Worm (Caenorhabditis elegans) whole organism, L1 larva: ENCODE results near the gene scc-3.

Experiments
- ceh-90 ChIP-seq: sonication (generic microtip); optimal IDR thresholded peaks from 2 replicates; lab custom pipeline; 2016; ENCODE audit warnings: missing genetic modification characterization, missing compliant biosample characterization
- dsc-1 ChIP-seq: sonication (generic microtip); optimal IDR thresholded peaks from 2 replicates; lab custom pipeline; 2016; ENCODE audit warnings: mild to moderate bottlenecking, missing genetic modification characterization, missing compliant biosample characterization
- fos-1 ChIP-seq: fragments of 150-350 bp; optimal IDR thresholded peaks from 2 replicates; lab custom pipeline; 2014; ENCODE audit warnings: missing biosample characterization, missing genetic modification characterization
- nhr-237 ChIP-seq: fragments of 150-350 bp; optimal IDR thresholded peaks from 2 replicates; lab custom pipeline; 2014; ENCODE audit warnings: missing biosample characterization, missing genetic modification characterization
- nhr-84 ChIP-seq: sonication (generic microtip); optimal IDR thresholded peaks from 2 replicates; lab custom pipeline; 2017; ENCODE audit warnings: missing biosample characterization, missing genetic modification characterization
- snpc-4 ChIP-seq: fragments of 150-350 bp; optimal IDR thresholded peaks from 2 replicates; lab custom pipeline; 2014; ENCODE audit warnings: missing biosample characterization, missing genetic modification characterization
- unc-62 ChIP-seq: fragments of 150-350 bp; optimal IDR thresholded peaks from 2 replicates; lab custom pipeline; 2014; ENCODE audit warnings: missing biosample characterization, missing genetic modification reagents, missing genetic modification characterization
- ztf-11 ChIP-seq, 2 experiments: sonication (generic microtip); optimal IDR thresholded peaks; 2 replicates each; lab custom pipeline; 2016 to 2017; ENCODE audit warnings: missing genetic modification characterization in 2 of 2, missing biosample characterization in 1 of 2, missing compliant biosample characterization in 1 of 2

- no peak for TF ChIP-seq dsc-1
- no peak for TF ChIP-seq ztf-11 (tag; optimal IDR thresholded peaks at IDR 0.05; lab: Kevin White, UChicago)
- no peak for TF ChIP-seq nhr-84 (tag; lab: Kevin White, UChicago)
- no peak for TF ChIP-seq nhr-237 (tag; lab: Kevin White, UChicago)
- no peak for TF ChIP-seq snpc-4 (tag; lab: Kevin White, UChicago)
- no peak for TF ChIP-seq ceh-90 (tag; lab: Kevin White, UChicago)
- TF ChIP-seq fos-1 (tag; lab: Kevin White, UChicago) = no peak
- no peak for TF ChIP-seq unc-62 (GFP tag; lab: Kevin White, UChicago)
These were observed 48.1 kb downstream of the scc-3 start for ce11 chrV:12811810-12812209.
